Fruit fly (Drosophila melanogaster) whole organism, embryonic: ENCODE data around the gene Ant2.

ENCODE experiments used
- Asciz ChIP-seq: fragments of 200-800 bp; sonication (Bioruptor generic); optimal IDR thresholded peaks from 2 replicates; lab custom pipeline; 2017; ENCODE audit warnings: missing biosample characterization, mild to moderate bottlenecking, missing genetic modification characterization, missing genetic modification reagents
- Awh ChIP-seq: fragments of 200-800 bp; sonication (Bioruptor generic); IDR thresholded peaks from 2 replicates; pipeline ENCODE4, ENCODE4 v1.3.6; 2022; ENCODE audit warnings: missing biosample characterization, missing genetic modification characterization
- CG1024 ChIP-seq: fragments of 200-800 bp; sonication (Bioruptor generic); IDR thresholded peaks from 2 replicates; pipeline ENCODE4 v1.3.6; 2022; ENCODE audit warnings: missing biosample characterization, missing genetic modification characterization
- CG10366 ChIP-seq: fragments of 200-800 bp; sonication (Bioruptor generic); IDR thresholded peaks from 2 replicates; pipeline ENCODE4 v1.3.6; 2022; ENCODE audit warnings: missing biosample characterization, missing genetic modification characterization
- CG10462 ChIP-seq: fragments of 200-800 bp; sonication (Bioruptor generic); optimal IDR thresholded peaks from 2 replicates; lab custom pipeline; 2016; ENCODE audit warnings: missing biosample characterization, missing genetic modification characterization
- CG11247 ChIP-seq: fragments of 200-800 bp; sonication (Bioruptor generic); IDR thresholded peaks from 2 replicates; pipeline ENCODE4 v1.3.6; 2022; ENCODE audit warnings: missing biosample characterization, missing genetic modification characterization
- CG11695 ChIP-seq: fragments of 200-800 bp; sonication (Bioruptor generic); IDR thresholded peaks from 3 replicates; pipeline ENCODE4 v1.3.6; 2022; ENCODE audit warnings: missing biosample characterization, missing genetic modification characterization
- CG15514 ChIP-seq: fragments of 200-800 bp; sonication (Bioruptor generic); optimal IDR thresholded peaks from 3 replicates; lab custom pipeline; 2017; ENCODE audit warnings: missing biosample characterization, missing genetic modification characterization, mild to moderate bottlenecking, moderate library complexity, missing genetic modification reagents
- CG15696 ChIP-seq: fragments of 200-800 bp; sonication (Bioruptor generic); optimal IDR thresholded peaks from 2 replicates; lab custom pipeline; 2019; ENCODE audit warnings: missing biosample characterization, mild to moderate bottlenecking, missing genetic modification characterization, moderate library complexity
- CG17385 ChIP-seq: fragments of 200-800 bp; sonication (Bioruptor generic); optimal IDR thresholded peaks from 3 replicates; lab custom pipeline; 2018; ENCODE audit warnings: missing biosample characterization, mild to moderate bottlenecking, missing genetic modification characterization
- CG17829 ChIP-seq: fragments of 200-800 bp; optimal IDR thresholded peaks from 2 replicates; lab custom pipeline; 2019; ENCODE audit warnings: missing biosample characterization, mild to moderate bottlenecking, missing genetic modification characterization, moderate library complexity
- CG2712 ChIP-seq: fragments of 200-800 bp; optimal IDR thresholded peaks from 3 replicates; lab custom pipeline; 2019; ENCODE audit warnings: missing biosample characterization, mild to moderate bottlenecking, missing genetic modification characterization, moderate library complexity
- CG30431 ChIP-seq: fragments of 200-800 bp; sonication (Bioruptor generic); optimal IDR thresholded peaks from 2 replicates; lab custom pipeline; 2017; ENCODE audit warnings: missing biosample characterization, missing genetic modification characterization
- CG31388 ChIP-seq: fragments of 200-800 bp; sonication (Bioruptor generic); optimal IDR thresholded peaks from 2 replicates; lab custom pipeline; 2016; ENCODE audit warnings: missing biosample characterization, missing genetic modification characterization
- CG5245 ChIP-seq: fragments of 200-800 bp; sonication (Bioruptor generic); optimal IDR thresholded peaks from 3 replicates; lab custom pipeline; 2016; ENCODE audit warnings: missing biosample characterization, missing genetic modification characterization
- CG6175 ChIP-seq: fragments of 200-800 bp; sonication (Bioruptor generic); IDR thresholded peaks from 3 replicates; pipeline ENCODE4 v1.3.6; 2022; ENCODE audit warnings: missing biosample characterization, missing genetic modification characterization
- CG7839 ChIP-seq: fragments of 200-800 bp; sonication (Bioruptor generic); optimal IDR thresholded peaks from 3 replicates; lab custom pipeline; 2018; ENCODE audit warnings: missing biosample characterization, mild to moderate bottlenecking, missing genetic modification characterization, moderate library complexity
- CG8388 ChIP-seq: fragments of 200-800 bp; sonication (Bioruptor generic); optimal IDR thresholded peaks from 2 replicates; lab custom pipeline; 2019; ENCODE audit warnings: missing biosample characterization, mild to moderate bottlenecking, missing genetic modification characterization, moderate library complexity
- Dref ChIP-seq: fragments of 200-800 bp; sonication (Bioruptor generic); IDR thresholded peaks from 2 replicates; pipeline ENCODE4 v1.3.6; 2022; ENCODE audit warnings: missing biosample characterization, missing genetic modification characterization
- HLH4C ChIP-seq: fragments of 200-800 bp; sonication (Bioruptor generic); IDR thresholded peaks from 3 replicates; pipeline ENCODE4 v1.3.6; 2022; ENCODE audit warnings: missing biosample characterization, missing genetic modification characterization; ENCODE audit not compliant: partially characterized antibody
- Mad ChIP-seq: fragments of 200-800 bp; sonication (Bioruptor generic); optimal IDR thresholded peaks from 2 replicates; lab custom pipeline; 2016; ENCODE audit warnings: missing biosample characterization, missing genetic modification characterization
- Meics ChIP-seq: fragments of 200-800 bp; sonication (Bioruptor generic); optimal IDR thresholded peaks from 2 replicates; lab custom pipeline; 2017; ENCODE audit warnings: missing biosample characterization, mild to moderate bottlenecking, missing genetic modification characterization
- NfI ChIP-seq: fragments of 200-800 bp; sonication (Bioruptor generic); optimal IDR thresholded peaks from 3 replicates; lab custom pipeline; 2018; ENCODE audit warnings: missing biosample characterization, mild to moderate bottlenecking, missing genetic modification characterization, moderate library complexity
- Rx ChIP-seq: fragments of 200-800 bp; sonication (Bioruptor generic); IDR thresholded peaks from 2 replicates; pipeline ENCODE4 v1.3.6; 2022; ENCODE audit warnings: missing biosample characterization, missing genetic modification characterization
- Stat92E ChIP-seq, 3 experiments: fragments of >200 bp in 2 of 3; fragments of 200-800 bp in 1 of 3; sonication (Bioruptor generic) in 1 of 3; optimal IDR thresholded peaks; 2 replicates each; lab custom pipeline; 2017 to 2019; ENCODE audit warnings: missing biosample characterization in 3 of 3, missing genetic modification characterization in 3 of 3, mild to moderate bottlenecking in 1 of 3, moderate library complexity in 1 of 3
- Usf ChIP-seq: fragments of 200-800 bp; sonication (Bioruptor generic); optimal IDR thresholded peaks from 2 replicates; lab custom pipeline; 2017; ENCODE audit warnings: missing genotype, missing biosample characterization, missing genetic modification characterization
- caup ChIP-seq: fragments of 200-800 bp; sonication (Bioruptor generic); optimal IDR thresholded peaks from 3 replicates; lab custom pipeline; 2017; ENCODE audit warnings: missing biosample characterization, mild to moderate bottlenecking, missing genetic modification characterization, moderate library complexity; ENCODE audit not compliant: severe bottlenecking
- croc ChIP-seq: fragments of 200-800 bp; sonication (Bioruptor generic); conservative IDR thresholded peaks from 3 replicates; pipeline ENCODE4 v1.3.6; 2022; ENCODE audit warnings: missing biosample characterization, missing genetic modification characterization
- ewg ChIP-seq: fragments of 200-800 bp; sonication (Bioruptor generic); optimal IDR thresholded peaks from 3 replicates; lab custom pipeline; 2017; ENCODE audit warnings: mild to moderate bottlenecking, missing biosample characterization, missing genetic modification reagents, missing genetic modification characterization
- exex ChIP-seq: fragments of 200-800 bp; sonication (Bioruptor generic); optimal IDR thresholded peaks from 4 replicates; lab custom pipeline; 2018; ENCODE audit warnings: missing biosample characterization, mild to moderate bottlenecking, missing genetic modification characterization, moderate library complexity
- fd96Cb ChIP-seq: fragments of 200-800 bp; sonication (Bioruptor generic); optimal IDR thresholded peaks from 2 replicates; lab custom pipeline; 2018; ENCODE audit warnings: missing biosample characterization, mild to moderate bottlenecking, missing genetic modification characterization, moderate library complexity
- gem ChIP-seq: fragments of 200-800 bp; sonication (Bioruptor generic); optimal IDR thresholded peaks from 2 replicates; lab custom pipeline; 2019; ENCODE audit warnings: missing biosample characterization, mild to moderate bottlenecking, missing genetic modification characterization, moderate library complexity
- insv ChIP-seq, 2 experiments: fragments of 200-800 bp; sonication (Bioruptor generic); optimal IDR thresholded peaks; 3 replicates each; lab custom pipeline; 2016 to 2018; ENCODE audit warnings: missing biosample characterization in 2 of 2, missing genetic modification characterization in 2 of 2
- kah ChIP-seq: fragments of 200-800 bp; sonication (Bioruptor generic); optimal IDR thresholded peaks from 2 replicates; lab custom pipeline; 2018; ENCODE audit warnings: missing biosample characterization, mild to moderate bottlenecking, missing genetic modification characterization
- lab ChIP-seq: fragments of 200-800 bp; sonication (Bioruptor generic); optimal IDR thresholded peaks from 3 replicates; lab custom pipeline; 2017; ENCODE audit warnings: missing biosample characterization, missing genetic modification characterization, mild to moderate bottlenecking, moderate library complexity, missing genetic modification reagents
- nmo ChIP-seq: fragments of 200-800 bp; sonication (Bioruptor generic); optimal IDR thresholded peaks from 2 replicates; lab custom pipeline; 2018; ENCODE audit warnings: missing biosample characterization, mild to moderate bottlenecking, missing genetic modification characterization, moderate library complexity
- nom ChIP-seq: fragments of 200-800 bp; sonication (Bioruptor generic); optimal IDR thresholded peaks from 2 replicates; lab custom pipeline; 2017; ENCODE audit warnings: missing biosample characterization, missing genetic modification characterization, mild to moderate bottlenecking, moderate library complexity, missing genetic modification reagents
- pan ChIP-seq, 4 experiments: fragments of >200 bp in 3 of 4; fragments of 200-800 bp in 1 of 4; sonication (Bioruptor generic) in 1 of 4; optimal IDR thresholded peaks in 3 of 4; IDR thresholded peaks in 1 of 4; 2 replicates each; pipeline versions ENCODE4 v1.3.6 to Lab custom; 2017 to 2022; ENCODE audit warnings: missing biosample characterization in 2 of 4, missing genetic modification characterization in 2 of 4, mixed read lengths in 1 of 4
- repo ChIP-seq: fragments of 200-800 bp; sonication (Bioruptor generic); optimal IDR thresholded peaks from 2 replicates; lab custom pipeline; 2016; ENCODE audit warnings: missing biosample characterization, missing genetic modification characterization
- sisA ChIP-seq: fragments of 200-800 bp; sonication (Bioruptor generic); IDR thresholded peaks from 2 replicates; pipeline ENCODE4 v1.3.6; 2022; ENCODE audit warnings: missing biosample characterization, missing genetic modification characterization
- sna ChIP-seq: fragments of 200-800 bp; sonication (Bioruptor generic); IDR thresholded peaks from 2 replicates; pipeline ENCODE4 v1.3.6; 2022; ENCODE audit warnings: missing biosample characterization, missing genetic modification characterization; ENCODE audit not compliant: partially characterized antibody
- stc ChIP-seq: fragments of 200-800 bp; sonication (Bioruptor generic); IDR thresholded peaks from 2 replicates; pipeline ENCODE4 v1.3.6; 2022; ENCODE audit warnings: missing biosample characterization, missing genetic modification characterization
- tll ChIP-seq, 2 experiments: fragments of 200-800 bp in 1 of 2; fragments of >200 bp in 1 of 2; sonication (Bioruptor generic) in 1 of 2; optimal IDR thresholded peaks; 2 replicates each; lab custom pipeline; 2017 to 2019; ENCODE audit warnings: missing biosample characterization in 2 of 2, missing genetic modification characterization in 2 of 2, mild to moderate bottlenecking in 1 of 2, moderate library complexity in 1 of 2
- tna ChIP-seq: fragments of 200-800 bp; sonication (Bioruptor generic); IDR thresholded peaks from 2 replicates; pipeline ENCODE4 v1.3.6; 2022; ENCODE audit warnings: missing biosample characterization, missing genetic modification characterization; ENCODE audit not compliant: partially characterized antibody
- twi ChIP-seq: fragments of 200-800 bp; optimal IDR thresholded peaks from 2 replicates; lab custom pipeline; 2019; ENCODE audit warnings: missing biosample characterization, mild to moderate bottlenecking, missing genetic modification characterization, moderate library complexity
- zen2 ChIP-seq: fragments of 200-800 bp; sonication (Bioruptor generic); IDR thresholded peaks from 3 replicates; pipeline ENCODE4 v1.3.6; 2022; ENCODE audit warnings: missing biosample characterization, missing genetic modification characterization; ENCODE audit not compliant: partially characterized antibody

The Ant2 gene

DNA sequence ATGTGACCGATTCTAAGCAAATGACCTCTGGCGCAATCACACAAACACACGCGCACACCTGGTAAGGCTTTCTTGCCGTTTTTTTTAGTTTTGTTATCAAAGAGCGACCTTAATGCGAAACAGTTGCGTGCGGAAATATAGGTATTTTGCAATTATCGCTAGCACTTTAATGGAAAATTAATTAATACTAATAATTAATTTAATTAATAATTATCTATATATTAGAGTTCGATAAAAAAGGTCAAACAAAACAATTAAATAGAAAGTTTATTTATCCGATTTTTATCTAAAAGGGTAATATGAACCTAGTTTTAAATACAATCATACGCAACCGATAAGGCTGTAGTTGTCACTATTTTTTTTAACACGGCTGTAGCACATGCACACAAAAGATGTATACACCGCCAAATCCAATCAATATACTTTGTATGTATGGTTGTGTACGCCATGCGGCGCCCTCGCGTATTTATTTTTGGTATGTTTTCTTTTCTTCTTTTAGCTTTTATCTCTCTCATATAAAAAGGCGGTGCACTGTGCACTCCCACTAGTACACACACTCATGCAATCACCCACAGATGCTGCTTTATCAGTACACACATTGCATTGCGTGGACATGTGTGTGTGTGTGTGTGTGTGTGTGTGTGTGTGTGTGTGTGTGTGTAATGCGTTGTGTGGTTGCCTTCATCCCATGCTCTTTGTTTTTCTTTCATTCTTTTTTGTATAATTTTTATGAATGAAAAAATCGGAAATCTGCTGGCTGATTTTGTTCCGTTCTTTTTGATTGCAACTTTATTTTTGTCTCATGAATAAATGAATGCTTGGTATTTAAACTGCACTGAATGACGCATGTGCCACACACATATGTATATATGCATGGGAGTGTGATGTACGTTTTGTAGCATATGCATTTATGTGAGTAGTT lies 16.0 kb upstream of the Ant2 start (continued):
- TF ChIP-seq CG15696 (tag; lab: Kevin White, UChicago), result peak; percentile 40
- TF ChIP-seq CG10366 (GFP tag; lab: Robert Waterston, UW), result peak; percentile 40
- TF ChIP-seq sna, result no peak
- peak; percentile 42 for TF ChIP-seq twi (tag; lab: Kevin White, UChicago)
- TF ChIP-seq nom (GFP tag; lab: Kevin White, UChicago), result peak; percentile 59
- TF ChIP-seq CG7839, result peak; percentile 85
- no peak for TF ChIP-seq tll (GFP tag; optimal IDR thresholded peaks at IDR 0.05; lab: Kevin White, UChicago)
- no peak for TF ChIP-seq CG11247
- TF ChIP-seq exex, result peak; percentile 53
- TF ChIP-seq zen2 (GFP tag; lab: Robert Waterston, UW), result no peak
- peak; percentile 72 for TF ChIP-seq CG17385 (GFP tag; lab: Kevin White, UChicago)
- peak; percentile 78 for TF ChIP-seq CG11695 (GFP tag; lab: Robert Waterston, UW)
- TF ChIP-seq CG31388 (GFP tag; lab: Kevin White, UChicago), result no peak
- peak; percentile 33 for TF ChIP-seq CG5245 (GFP tag; lab: Kevin White, UChicago)
- no peak for TF ChIP-seq CG6175
- TF ChIP-seq CG1024, result no peak
- peak; percentile 33 for TF ChIP-seq ewg
- peak; percentile 31 for TF ChIP-seq NfI
- TF ChIP-seq Rx (GFP tag; lab: Robert Waterston, UW), result no peak
- no peak for TF ChIP-seq repo (GFP tag; lab: Kevin White, UChicago)
- no peak for TF ChIP-seq insv (GFP tag; optimal IDR thresholded peaks at IDR 0.05; lab: Kevin White, UChicago)
- TF ChIP-seq lab (GFP tag; lab: Kevin White, UChicago), result no peak
- peak; percentile 74 for TF ChIP-seq CG8388 (GFP tag; lab: Kevin White, UChicago)
- peak; percentile 85 for TF ChIP-seq nmo
- TF ChIP-seq HLH4C (GFP tag; lab: Robert Waterston, UW), result no peak
- no peak for TF ChIP-seq tna (GFP tag; lab: Robert Waterston, UW)
- TF ChIP-seq fd96Cb (tag; lab: Kevin White, UChicago), result peak; percentile 69
- TF ChIP-seq Mad (GFP tag; lab: Kevin White, UChicago), result no peak
- TF ChIP-seq kah (GFP tag; lab: Kevin White, UChicago), result peak; percentile 17
- TF ChIP-seq CG15514 (GFP tag; lab: Kevin White, UChicago), result peak; percentile 24
- TF ChIP-seq caup (GFP tag; lab: Kevin White, UChicago), result peak; percentile 48
- TF ChIP-seq pan (optimal IDR thresholded peaks at IDR 0.05; lab: Kevin White, UChicago), result no peak
- TF ChIP-seq pan (GFP tag; optimal IDR thresholded peaks at IDR 0.05 in 1 of 2, IDR thresholded peaks at IDR 0.05 in 1 of 2), result peak in 1 of 2 experiments; percentile 62
- 0 out of 2 replicates have a peak, but pooled peaks have one; percentile 33 for TF ChIP-seq sisA
- TF ChIP-seq croc (GFP tag; lab: Robert Waterston, UW), result peak; percentile 34; the same call in 1 of the 3 replicates
- TF ChIP-seq CG2712 (tag; lab: Kevin White, UChicago), result peak; percentile 81
- peak; percentile 41 for TF ChIP-seq CG10462 (GFP tag; lab: Kevin White, UChicago)
- peak; percentile 69 for TF ChIP-seq Meics (GFP tag; lab: Kevin White, UChicago)
- TF ChIP-seq Asciz, result peak; percentile 71
- no peak for TF ChIP-seq CG30431 (GFP tag; lab: Kevin White, UChicago)
- TF ChIP-seq gem, result peak; percentile 87
- TF ChIP-seq Awh (GFP tag; lab: Robert Waterston, UW), result no peak
- TF ChIP-seq Dref (GFP tag; lab: Robert Waterston, UW), result no peak
- TF ChIP-seq stc, result peak; percentile 29; the same call in 1 of the 2 replicates
- TF ChIP-seq CG17829 (tag; lab: Kevin White, UChicago), result peak; percentile 67
- no peak for TF ChIP-seq Stat92E (GFP tag; optimal IDR thresholded peaks at IDR 0.05; lab: Kevin White, UChicago)
- TF ChIP-seq Usf (GFP tag; lab: Kevin White, UChicago), result no peak
